Fruit fly (Drosophila melanogaster): Measurements from ENCODE around the gene CG10098.
A peak's percentile ranks its signal among the peaks of the same experiment; 100 is the strongest.

The CG10098 gene

DNA sequence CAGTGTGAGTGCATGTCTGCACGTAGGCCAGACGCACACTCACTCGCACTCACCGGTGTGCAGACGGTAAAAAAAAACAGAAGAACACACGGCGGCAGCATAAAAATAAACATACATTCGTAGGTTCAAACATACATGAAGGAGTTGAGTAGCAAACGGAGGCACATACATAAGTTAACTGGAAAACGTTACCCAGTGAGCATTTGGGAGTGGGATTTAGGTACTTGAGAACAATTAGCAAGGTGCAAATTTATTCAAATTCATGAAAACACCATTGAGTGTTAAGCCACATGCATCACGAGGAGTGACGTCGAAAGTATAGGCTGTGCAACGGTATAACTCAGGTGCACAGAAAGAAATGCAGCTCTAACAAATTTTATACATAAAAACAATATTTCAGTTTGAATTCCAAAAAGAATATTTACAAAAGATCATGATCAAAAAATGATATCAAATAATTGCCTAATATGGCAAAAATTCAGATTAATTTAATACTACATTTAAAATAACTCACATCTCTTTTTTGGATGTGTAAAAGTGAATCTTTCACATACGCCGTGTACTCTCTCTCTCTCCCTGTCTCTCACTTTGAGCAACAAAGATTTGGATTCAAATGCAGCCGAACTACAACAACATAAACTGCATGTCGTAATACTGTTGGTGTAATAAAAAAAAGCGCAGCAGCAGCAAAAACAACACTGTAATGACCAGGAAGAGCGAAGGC lies 15.6 kb upstream of the CG10098 start (continued):
- TF ChIP-seq az2 (GFP tag; optimal IDR thresholded peaks at IDR 0.05) (peak; percentile 97), ap (GFP tag; IDR thresholded peaks at IDR 0.05) (no peak), bab2 (GFP tag; optimal IDR thresholded peaks at IDR 0.05) (peak; percentile 93), sens (GFP tag) (peak; percentile 100), sisA (GFP tag; IDR thresholded peaks at IDR 0.05) (no peak), CG12769 (tag; optimal IDR thresholded peaks at IDR 0.05) (peak; percentile 78), CG17829 (tag; optimal IDR thresholded peaks at IDR 0.05) (peak; percentile 99), CG2712 (tag; optimal IDR thresholded peaks at IDR 0.05) (peak; percentile 99), HmgD (GFP tag; optimal IDR thresholded peaks at IDR 0.05) (peak; percentile 33), CG13775 (GFP tag; optimal IDR thresholded peaks at IDR 0.05) (peak; percentile 94), CG10209 (GFP tag; optimal IDR thresholded peaks at IDR 0.05) (peak; percentile 93), yki (optimal IDR thresholded peaks at IDR 0.05) (no peak), D19A (tag; optimal IDR thresholded peaks at IDR 0.05) (peak; percentile 96), BEAF-32 (GFP tag; optimal IDR thresholded peaks at IDR 0.05) (no peak), ken (GFP tag; IDR thresholded peaks at IDR 0.05) (no peak), ERR (GFP tag; optimal IDR thresholded peaks at IDR 0.05) (peak; percentile 22), hkb (optimal IDR thresholded peaks at IDR 0.05) (no peak), hkb (GFP tag; IDR thresholded peaks at IDR 0.05) (no peak), crp (GFP tag; optimal IDR thresholded peaks at IDR 0.05) (peak; percentile 41 to 60), Doc2 (GFP tag; IDR thresholded peaks at IDR 0.05) (no peak), Hr51 (GFP tag; optimal IDR thresholded peaks at IDR 0.05) (peak; percentile 69 to 96), CG10959 (GFP tag; IDR thresholded peaks at IDR 0.05) (no peak), Bteb2 (GFP tag; optimal IDR thresholded peaks at IDR 0.05) (peak; percentile 84), z (GFP tag; IDR thresholded peaks at IDR 0.05) (no peak), CG30020 (tag; optimal IDR thresholded peaks at IDR 0.05) (peak; percentile 87), CG17568 (GFP tag; optimal IDR thresholded peaks at IDR 0.05) (peak; percentile 87), CoRest (tag; optimal IDR thresholded peaks at IDR 0.05) (peak; percentile 97), CG7928 (GFP tag; optimal IDR thresholded peaks at IDR 0.05) (peak; percentile 11), CG42726 (GFP tag; IDR thresholded peaks at IDR 0.05; ENCODE audit: partially characterized antibody) (no peak), CG14667 (GFP tag; IDR thresholded peaks at IDR 0.05) (no peak), Antp (GFP tag; optimal IDR thresholded peaks at IDR 0.05) (peak; percentile 71), CG13123 (GFP tag; optimal IDR thresholded peaks at IDR 0.05) (peak; percentile 93), CG15601 (tag; optimal IDR thresholded peaks at IDR 0.05) (peak; percentile 98), CG1602 (GFP tag; optimal IDR thresholded peaks at IDR 0.05) (peak; percentile 96), run (tag; optimal IDR thresholded peaks at IDR 0.05) (peak; percentile 82), CG12391 (tag; optimal IDR thresholded peaks at IDR 0.05) (peak; percentile 99), CG8359 (GFP tag; optimal IDR thresholded peaks at IDR 0.05; ENCODE audit: borderline replicate concordance) (peak; percentile 87), CG17802 (tag; optimal IDR thresholded peaks at IDR 0.05) (peak; percentile 83), bigmax (GFP tag; optimal IDR thresholded peaks at IDR 0.05) (no peak), toy (GFP tag; IDR thresholded peaks at IDR 0.05) (no peak), zen (tag; optimal IDR thresholded peaks at IDR 0.05) (peak; percentile 98), usp (GFP tag; optimal IDR thresholded peaks at IDR 0.05) (no peak), Dref (GFP tag; IDR thresholded peaks at IDR 0.05) (no peak), tll (GFP tag; optimal IDR thresholded peaks at IDR 0.05) (peak in 1 of 2 experiments; percentile 76), CG12299 (tag; optimal IDR thresholded peaks at IDR 0.05) (peak; percentile 84), vnd (GFP tag; IDR thresholded peaks at IDR 0.05; ENCODE audit: partially characterized antibody) (no peak), fru (optimal IDR thresholded peaks at IDR 0.05) (no peak), Atf3 (GFP tag; optimal IDR thresholded peaks at IDR 0.05) (peak; percentile 92), Lpt (GFP tag; optimal IDR thresholded peaks at IDR 0.05) (no peak), Dbx (GFP tag; IDR thresholded peaks at IDR 0.05) (no peak), dimm (GFP tag; IDR thresholded peaks at IDR 0.05) (no peak)
